Worm (Caenorhabditis elegans) whole organism, late embryonic: Measurements from ENCODE around the gene mct-3.

ENCODE experiments used
- K02D7.2 ChIP-seq: sonication (generic microtip); optimal IDR thresholded peaks from 2 replicates; lab custom pipeline; 2017; ENCODE audit warnings: mild to moderate bottlenecking, missing genetic modification characterization, missing compliant biosample characterization
- ceh-18 ChIP-seq: sonication (generic microtip); optimal IDR thresholded peaks from 2 replicates; lab custom pipeline; 2016; ENCODE audit warnings: missing genetic modification characterization, missing compliant biosample characterization
- ceh-2 ChIP-seq: sonication (generic microtip); optimal IDR thresholded peaks from 2 replicates; lab custom pipeline; 2016; ENCODE audit warnings: missing genotype, missing genetic modification characterization, missing compliant biosample characterization
- dmd-4 ChIP-seq: sonication (generic microtip); optimal IDR thresholded peaks from 2 replicates; lab custom pipeline; 2016; ENCODE audit warnings: borderline replicate concordance, missing genetic modification characterization, missing compliant biosample characterization
- elt-2 ChIP-seq: sonication (generic microtip); optimal IDR thresholded peaks from 2 replicates; lab custom pipeline; 2016; ENCODE audit warnings: missing genetic modification reagents, missing genetic modification characterization, missing compliant biosample characterization
- fkh-10 ChIP-seq: fragments of 150-350 bp; optimal IDR thresholded peaks from 2 replicates; lab custom pipeline; 2014; ENCODE audit warnings: missing biosample characterization, missing genetic modification reagents, missing genetic modification characterization
- fkh-6 ChIP-seq: sonication (generic microtip); optimal IDR thresholded peaks from 2 replicates; lab custom pipeline; 2016; ENCODE audit warnings: missing genetic modification characterization, missing compliant biosample characterization
- mec-3 ChIP-seq: sonication (generic microtip); optimal IDR thresholded peaks from 2 replicates; lab custom pipeline; 2016; ENCODE audit warnings: borderline replicate concordance, missing genetic modification characterization, missing compliant biosample characterization
- pha-4 ChIP-seq: fragments of 150-350 bp; optimal IDR thresholded peaks from 2 replicates; lab custom pipeline; 2018; ENCODE audit warnings: missing biosample characterization, missing genetic modification reagents, missing genetic modification characterization
- unc-55 ChIP-seq: sonication (generic microtip); optimal IDR thresholded peaks from 2 replicates; lab custom pipeline; 2017; ENCODE audit warnings: missing biosample characterization, missing genetic modification reagents, missing genetic modification characterization
- unc-86 ChIP-seq: sonication (generic microtip); optimal IDR thresholded peaks from 2 replicates; lab custom pipeline; 2016; ENCODE audit warnings: missing genetic modification characterization, missing compliant biosample characterization
- zip-5 ChIP-seq: sonication (generic microtip); optimal IDR thresholded peaks from 2 replicates; lab custom pipeline; 2016; ENCODE audit warnings: missing genetic modification characterization, missing compliant biosample characterization

DNA sequence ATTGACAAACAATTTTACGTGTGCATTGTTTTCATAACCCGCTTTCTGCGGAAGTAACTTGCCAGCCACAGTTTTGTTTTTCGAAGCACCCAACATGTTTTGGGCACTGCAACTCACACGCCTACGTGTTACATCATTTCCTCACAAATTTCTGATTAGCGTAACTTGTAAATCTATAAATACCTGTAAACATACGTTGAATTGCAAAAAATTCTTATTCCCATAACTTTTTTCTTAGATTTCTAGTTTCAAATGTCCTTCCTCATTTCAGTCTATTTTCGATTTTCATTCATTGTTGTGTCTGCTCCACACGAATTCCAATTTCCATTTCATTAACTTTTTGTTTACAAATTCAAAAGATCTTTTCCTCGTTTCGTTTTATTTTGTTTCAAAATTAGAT, 12.4 kb upstream of the mct-3 start:
- no peak for TF ChIP-seq mec-3
- no peak for TF ChIP-seq pha-4 (tag; lab: Kevin White, UChicago)
- TF ChIP-seq fkh-6 (tag; lab: Kevin White, UChicago), result no peak
- TF ChIP-seq zip-5 (tag; lab: Kevin White, UChicago), result no peak
- TF ChIP-seq ceh-18, result no peak
- TF ChIP-seq elt-2 (tag; lab: Kevin White, UChicago), result no peak
- TF ChIP-seq dmd-4 (tag; lab: Kevin White, UChicago), result no peak
- no peak for TF ChIP-seq K02D7.2 (tag; lab: Kevin White, UChicago)
- TF ChIP-seq unc-86, result no peak
- no peak for TF ChIP-seq ceh-2 (tag; lab: Kevin White, UChicago)
- no peak for TF ChIP-seq unc-55
- no peak for TF ChIP-seq fkh-10 (GFP tag; lab: Kevin White, UChicago)
